Fruit fly (Drosophila melanogaster) whole organism, embryonic: ENCODE results near the gene CG13405.

Experiments used
- Adf1 ChIP-seq: fragments of 200-800 bp; sonication (Bioruptor generic); IDR thresholded peaks from 2 replicates; pipeline ENCODE4 v1.3.6; 2022; ENCODE audit warnings: missing biosample characterization, missing genetic modification characterization
- Atf6 ChIP-seq: fragments of 200-800 bp; sonication (Bioruptor generic); IDR thresholded peaks from 2 replicates; pipeline ENCODE4 v1.3.6; 2022; ENCODE audit warnings: missing biosample characterization, missing genetic modification characterization
- B-H1 ChIP-seq: fragments of 200-800 bp; sonication (Bioruptor generic); IDR thresholded peaks from 3 replicates; pipeline ENCODE4 v1.3.6; 2022; ENCODE audit warnings: missing biosample characterization, missing genetic modification characterization
- BtbVII ChIP-seq: fragments of 200-800 bp; sonication (Bioruptor generic); optimal IDR thresholded peaks from 3 replicates; lab custom pipeline; 2017; ENCODE audit warnings: missing biosample characterization, mild to moderate bottlenecking, missing genetic modification characterization
- CG10366 ChIP-seq: fragments of 200-800 bp; sonication (Bioruptor generic); IDR thresholded peaks from 2 replicates; pipeline ENCODE4 v1.3.6; 2022; ENCODE audit warnings: missing biosample characterization, missing genetic modification characterization
- CG10543 ChIP-seq: fragments of 200-800 bp; sonication (Bioruptor generic); optimal IDR thresholded peaks from 3 replicates; lab custom pipeline; 2017; ENCODE audit warnings: missing biosample characterization, mild to moderate bottlenecking, missing genetic modification characterization, moderate library complexity
- CG11695 ChIP-seq: fragments of 200-800 bp; sonication (Bioruptor generic); IDR thresholded peaks from 3 replicates; pipeline ENCODE4 v1.3.6; 2022; ENCODE audit warnings: missing biosample characterization, missing genetic modification characterization
- CG12299 ChIP-seq: fragments of 200-800 bp; sonication (Bioruptor generic); optimal IDR thresholded peaks from 2 replicates; lab custom pipeline; 2018; ENCODE audit warnings: missing biosample characterization, mild to moderate bottlenecking, missing genetic modification characterization
- CG12769 ChIP-seq: fragments of 200-800 bp; sonication (Bioruptor generic); optimal IDR thresholded peaks from 2 replicates; lab custom pipeline; 2019; ENCODE audit warnings: missing biosample characterization, mild to moderate bottlenecking, missing genetic modification characterization, moderate library complexity
- CG13894 ChIP-seq: fragments of 200-800 bp; sonication (Bioruptor generic); optimal IDR thresholded peaks from 3 replicates; lab custom pipeline; 2018; ENCODE audit warnings: missing biosample characterization, mild to moderate bottlenecking, missing genetic modification characterization, moderate library complexity
- CG17829 ChIP-seq: fragments of 200-800 bp; optimal IDR thresholded peaks from 2 replicates; lab custom pipeline; 2019; ENCODE audit warnings: missing biosample characterization, mild to moderate bottlenecking, missing genetic modification characterization, moderate library complexity
- CG18599 ChIP-seq: fragments of 200-800 bp; sonication (Bioruptor generic); optimal IDR thresholded peaks from 3 replicates; lab custom pipeline; 2017; ENCODE audit warnings: missing biosample characterization, missing genetic modification characterization, mild to moderate bottlenecking, moderate library complexity, missing genetic modification reagents
- CG30431 ChIP-seq: fragments of 200-800 bp; sonication (Bioruptor generic); optimal IDR thresholded peaks from 2 replicates; lab custom pipeline; 2017; ENCODE audit warnings: missing biosample characterization, missing genetic modification characterization
- CG34224 ChIP-seq: fragments of 200-800 bp; sonication (Bioruptor generic); IDR thresholded peaks from 3 replicates; pipeline ENCODE4 v1.3.6; 2022; ENCODE audit warnings: missing biosample characterization, missing genetic modification characterization; ENCODE audit not compliant: partially characterized antibody
- CG6683 ChIP-seq: fragments of 200-800 bp; sonication (Bioruptor generic); optimal IDR thresholded peaks from 2 replicates; lab custom pipeline; 2017; ENCODE audit warnings: missing biosample characterization, mild to moderate bottlenecking, missing genetic modification characterization, missing genetic modification reagents
- CG6791 ChIP-seq: fragments of 200-800 bp; sonication (Bioruptor generic); IDR thresholded peaks from 3 replicates; pipeline ENCODE4 v1.3.6; 2022; ENCODE audit warnings: missing biosample characterization, missing genetic modification characterization; ENCODE audit not compliant: partially characterized antibody
- CG8290 ChIP-seq, 3 experiments: fragments of 200-800 bp; sonication (Bioruptor generic); optimal IDR thresholded peaks; 2 replicates each; lab custom pipeline; 2016 to 2019; ENCODE audit warnings: missing biosample characterization in 3 of 3, missing genetic modification characterization in 3 of 3, mild to moderate bottlenecking in 2 of 3, moderate library complexity in 1 of 3
- Deaf1 ChIP-seq: fragments of 200-800 bp; optimal IDR thresholded peaks from 3 replicates; lab custom pipeline; 2019; ENCODE audit warnings: missing biosample characterization, mild to moderate bottlenecking, missing genetic modification characterization, moderate library complexity
- Dip2 ChIP-seq: fragments of 200-800 bp; sonication (Bioruptor generic); IDR thresholded peaks from 2 replicates; pipeline ENCODE4 v1.3.6; 2022; ENCODE audit warnings: missing biosample characterization, missing genetic modification characterization
- Doc2 ChIP-seq: fragments of 200-800 bp; sonication (Bioruptor generic); IDR thresholded peaks from 2 replicates; pipeline ENCODE4 v1.3.6; 2022; ENCODE audit warnings: missing biosample characterization, missing genetic modification characterization
- Hey ChIP-seq: fragments of 200-800 bp; sonication (Bioruptor generic); optimal IDR thresholded peaks from 3 replicates; lab custom pipeline; 2018; ENCODE audit warnings: missing biosample characterization, mild to moderate bottlenecking, missing genetic modification characterization
- Kr ChIP-seq: fragments of 200-800 bp; sonication (Bioruptor generic); optimal IDR thresholded peaks from 2 replicates; lab custom pipeline; 2017; ENCODE audit warnings: missing biosample characterization, mild to moderate bottlenecking, missing genetic modification characterization
- Med ChIP-seq: fragments of 200-800 bp; sonication (Bioruptor generic); peaks from one replicate; lab custom pipeline; 2016; ENCODE audit warnings: missing biosample characterization, missing genetic modification characterization, mild to moderate bottlenecking, inconsistent platforms, moderate library complexity
- Optix ChIP-seq: fragments of 200-800 bp; sonication (Bioruptor generic); IDR thresholded peaks from 3 replicates; pipeline ENCODE4 v1.3.6; 2022; ENCODE audit warnings: missing biosample characterization, missing genetic modification characterization
- Pdp1 ChIP-seq, 2 experiments: fragments of 200-800 bp; sonication (Bioruptor generic); optimal IDR thresholded peaks; 3 replicates each; lab custom pipeline; 2016; ENCODE audit warnings: missing biosample characterization in 2 of 2, missing genetic modification characterization in 2 of 2, mild to moderate bottlenecking in 1 of 2, moderate library complexity in 1 of 2
- Xbp1 ChIP-seq: fragments of 200-800 bp; sonication (Bioruptor generic); optimal IDR thresholded peaks from 3 replicates; lab custom pipeline; 2016; ENCODE audit warnings: missing biosample characterization, mild to moderate bottlenecking, missing genetic modification characterization
- abd-A ChIP-seq: fragments of 200-800 bp; sonication (Bioruptor generic); optimal IDR thresholded peaks from 3 replicates; lab custom pipeline; 2019; ENCODE audit warnings: missing biosample characterization, mild to moderate bottlenecking, missing genetic modification characterization, moderate library complexity
- ap ChIP-seq: fragments of 200-800 bp; sonication (Bioruptor generic); IDR thresholded peaks from 2 replicates; pipeline ENCODE4 v1.3.6; 2022; ENCODE audit warnings: missing biosample characterization, missing genetic modification characterization
- cg ChIP-seq: fragments of 200-800 bp; sonication (Bioruptor generic); optimal IDR thresholded peaks from 3 replicates; lab custom pipeline; 2019; ENCODE audit warnings: missing biosample characterization, mild to moderate bottlenecking, missing genetic modification characterization, moderate library complexity
- chinmo ChIP-seq: fragments of 200-800 bp; sonication (Bioruptor generic); IDR thresholded peaks from 4 replicates; pipeline ENCODE4 v1.3.6; 2022; ENCODE audit warnings: missing biosample characterization, missing genetic modification characterization; ENCODE audit not compliant: partially characterized antibody
- exex ChIP-seq: fragments of 200-800 bp; sonication (Bioruptor generic); optimal IDR thresholded peaks from 4 replicates; lab custom pipeline; 2018; ENCODE audit warnings: missing biosample characterization, mild to moderate bottlenecking, missing genetic modification characterization, moderate library complexity
- gce ChIP-seq: fragments of 200-800 bp; sonication (Bioruptor generic); IDR thresholded peaks from 3 replicates; pipeline ENCODE4 v1.3.6; 2022; ENCODE audit warnings: missing biosample characterization, missing genetic modification characterization
- gsb-n ChIP-seq: fragments of 200-800 bp; sonication (Bioruptor generic); optimal IDR thresholded peaks from 3 replicates; lab custom pipeline; 2018; ENCODE audit warnings: missing biosample characterization, mild to moderate bottlenecking, missing genetic modification characterization
- kni ChIP-seq: fragments of 200-800 bp; sonication (Bioruptor generic); optimal IDR thresholded peaks from 3 replicates; lab custom pipeline; 2017; ENCODE audit warnings: mild to moderate bottlenecking, missing biosample characterization, missing genetic modification reagents, missing genetic modification characterization
- lbe ChIP-seq: fragments of 200-800 bp; sonication (Bioruptor generic); optimal IDR thresholded peaks from 2 replicates; lab custom pipeline; 2016; ENCODE audit warnings: missing biosample characterization, mild to moderate bottlenecking, missing genetic modification characterization
- mld ChIP-seq: fragments of 200-800 bp; sonication (Bioruptor generic); IDR thresholded peaks from 3 replicates; pipeline ENCODE4 v1.3.6; 2022; ENCODE audit warnings: missing biosample characterization, missing genetic modification characterization; ENCODE audit not compliant: partially characterized antibody
- pfk ChIP-seq: fragments of 200-800 bp; sonication (Bioruptor generic); optimal IDR thresholded peaks from 2 replicates; lab custom pipeline; 2018; ENCODE audit warnings: missing biosample characterization, mild to moderate bottlenecking, missing genetic modification characterization, moderate library complexity
- prd ChIP-seq, 3 experiments: fragments of >200 bp in 2 of 3; fragments of 200-800 bp in 1 of 3; sonication (Bioruptor generic) in 1 of 3; optimal IDR thresholded peaks in 2 of 3; IDR thresholded peaks in 1 of 3; 2 replicates in 2 of 3; 3 replicates in 1 of 3; pipeline versions ENCODE4 v1.3.6 to Lab custom; 2017 to 2022; ENCODE audit warnings: missing biosample characterization in 1 of 3, missing genetic modification characterization in 1 of 3
- psq ChIP-seq: fragments of 200-800 bp; sonication (Bioruptor generic); optimal IDR thresholded peaks from 2 replicates; lab custom pipeline; 2017; ENCODE audit warnings: missing biosample characterization, missing genetic modification characterization
- scrt ChIP-seq: fragments of 200-800 bp; sonication (Bioruptor generic); optimal IDR thresholded peaks from 2 replicates; lab custom pipeline; 2018; ENCODE audit warnings: missing biosample characterization, mild to moderate bottlenecking, missing genetic modification characterization, moderate library complexity
- sens ChIP-seq: fragments of 200-800 bp; sonication (Bioruptor generic); peaks from one replicate; lab custom pipeline; 2016; ENCODE audit warnings: missing biosample characterization, missing genetic modification characterization
- sens-2 ChIP-seq: fragments of 200-800 bp; sonication (Bioruptor generic); IDR thresholded peaks from 2 replicates; pipeline ENCODE4 v1.3.6; 2022; ENCODE audit warnings: missing biosample characterization, missing genetic modification characterization
- sug ChIP-seq: fragments of 200-800 bp; optimal IDR thresholded peaks from 2 replicates; lab custom pipeline; 2019; ENCODE audit warnings: missing biosample characterization, mild to moderate bottlenecking, missing genetic modification characterization, moderate library complexity
- twi ChIP-seq: fragments of 200-800 bp; optimal IDR thresholded peaks from 2 replicates; lab custom pipeline; 2019; ENCODE audit warnings: missing biosample characterization, mild to moderate bottlenecking, missing genetic modification characterization, moderate library complexity
- vvl ChIP-seq: fragments of 200-800 bp; sonication (Bioruptor generic); IDR thresholded peaks from 2 replicates; pipeline ENCODE4 v1.3.6; 2022; ENCODE audit warnings: missing biosample characterization, missing genetic modification characterization
- zen ChIP-seq: fragments of 200-800 bp; sonication (Bioruptor generic); optimal IDR thresholded peaks from 3 replicates; lab custom pipeline; 2018; ENCODE audit warnings: missing biosample characterization, mild to moderate bottlenecking, missing genetic modification characterization, moderate library complexity

The CG13405 gene

DNA sequence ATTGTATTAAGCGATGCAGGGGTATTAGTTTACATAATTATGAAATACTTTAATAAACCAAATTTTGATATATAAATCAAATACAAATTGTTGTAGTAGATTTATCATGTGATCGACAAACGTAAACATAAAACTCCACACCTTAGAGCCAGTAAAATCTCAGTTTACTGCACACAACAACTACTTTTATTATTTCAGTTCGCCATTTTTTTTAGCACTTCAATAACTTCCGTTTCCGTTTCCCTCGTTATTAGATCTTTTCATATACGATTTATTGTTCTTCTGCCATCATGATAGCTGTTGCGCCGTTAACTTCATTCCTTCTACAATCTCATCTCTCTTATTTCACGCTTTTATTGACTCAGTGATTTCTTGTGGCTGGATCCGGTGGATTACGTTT, at the start of gene CG13405:
Gene CG13405, minus strand, starts transcription at position 101 of the 400 bp plus-strand sequence.
- TF ChIP-seq CG10366 (GFP tag; lab: Robert Waterston, UW), result no peak
- no peak for TF ChIP-seq Xbp1 (GFP tag; lab: Kevin White, UChicago)

DNA sequence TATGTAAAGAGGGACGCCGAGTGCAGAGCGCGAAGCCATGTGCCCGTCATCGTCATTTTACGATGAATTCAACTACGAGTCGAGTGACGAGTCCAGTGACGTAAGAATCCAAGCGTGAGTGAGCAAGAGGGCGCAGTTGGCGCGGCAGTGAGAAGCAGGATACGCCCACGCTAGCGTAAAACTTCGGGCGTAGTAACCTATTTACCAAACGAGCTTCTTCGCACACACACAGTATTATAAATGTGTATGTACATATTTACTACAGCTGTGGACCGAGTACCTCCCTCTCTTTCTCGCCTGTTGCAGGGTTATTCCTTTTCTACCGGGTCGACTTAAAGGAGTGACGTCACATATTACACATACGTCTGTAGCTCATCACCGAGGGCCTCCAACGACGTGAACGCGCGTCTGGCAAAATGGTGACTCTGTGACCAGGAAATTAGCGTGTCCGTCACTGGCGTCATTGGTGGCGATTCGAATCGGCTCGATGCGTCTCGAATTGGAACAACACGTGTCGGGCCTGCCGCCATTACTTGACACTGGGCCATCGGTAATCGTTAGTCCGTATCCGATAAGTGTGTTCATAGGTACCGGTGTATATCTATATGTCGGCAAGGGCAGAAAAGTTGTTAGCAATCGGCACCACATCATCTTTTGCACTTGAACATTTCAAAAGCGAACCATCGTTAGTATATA, 48.8 kb upstream of the CG13405 start:
- TF ChIP-seq BtbVII (peak; percentile 50), lbe (no peak), chinmo (0 out of 4 replicates have a peak, but pooled peaks have one; percentile 59), ap (no peak), cg (peak; percentile 19), scrt (GFP tag; lab: Kevin White, UChicago) (peak; percentile 78), sens (GFP tag; lab: Kevin White, UChicago) (peak; percentile 41), CG17829 (tag; lab: Kevin White, UChicago) (no peak), twi (tag; lab: Kevin White, UChicago) (peak; percentile 45), CG13894 (tag; lab: Kevin White, UChicago) (peak; percentile 40), Deaf1 (tag; lab: Kevin White, UChicago) (peak; percentile 91), CG6791 (GFP tag; lab: Robert Waterston, UW) (0 out of 3 replicates have a peak, but pooled peaks have one; percentile 27), CG8290 (GFP tag; optimal IDR thresholded peaks at IDR 0.05; lab: Kevin White, UChicago) (no peak), CG8290 (tag; optimal IDR thresholded peaks at IDR 0.05; lab: Kevin White, UChicago) (peak in 1 of 2 experiments; percentile 18), CG18599 (peak; percentile 34), zen (tag; lab: Kevin White, UChicago) (peak; percentile 11), CG6683 (GFP tag; lab: Kevin White, UChicago) (no peak), gsb-n (peak; percentile 56), prd (optimal IDR thresholded peaks at IDR 0.05; lab: Kevin White, UChicago) (no peak), prd (GFP tag; IDR thresholded peaks at IDR 0.05; lab: Robert Waterston, UW) (peak; percentile 45; the same call in 1 of the 3 replicates), abd-A (tag; lab: Kevin White, UChicago) (peak; percentile 84), Hey (tag; lab: Kevin White, UChicago) (peak; percentile 52), sens-2 (GFP tag; lab: Robert Waterston, UW) (no peak), Adf1 (peak; percentile 28; the same call in 1 of the 2 replicates), psq (no peak), Pdp1 (GFP tag; optimal IDR thresholded peaks at IDR 0.05; lab: Kevin White, UChicago) (peak in 1 of 2 experiments; percentile 59), Med (GFP tag; lab: Kevin White, UChicago) (peak; percentile 54), CG12299 (tag; lab: Kevin White, UChicago) (peak; percentile 31), CG10543 (GFP tag; lab: Kevin White, UChicago) (peak; percentile 57), kni (peak; percentile 15), Atf6 (GFP tag; lab: Robert Waterston, UW) (0 out of 2 replicates have a peak, but pooled peaks have one; percentile 19), CG11695 (no peak), CG12769 (peak; percentile 19)

DNA sequence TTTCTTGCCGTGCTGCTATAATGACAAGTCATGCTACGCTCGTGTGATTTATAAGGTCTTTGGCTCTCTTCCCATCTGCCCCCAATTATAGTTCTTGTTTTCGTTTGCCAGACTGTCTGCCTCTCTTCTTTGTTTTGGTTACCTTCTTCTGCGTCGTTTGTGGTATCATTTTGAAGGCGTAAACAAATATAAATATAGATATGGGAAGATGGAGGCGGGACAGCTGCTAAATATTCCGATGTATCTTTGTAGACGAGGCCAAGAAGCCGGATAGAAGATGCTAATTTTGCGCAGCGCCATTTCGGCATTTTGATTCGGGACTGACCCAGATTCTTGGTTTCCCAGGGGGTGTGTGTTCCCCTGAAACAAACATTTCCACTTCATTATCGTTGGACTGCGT, 44.3 kb upstream of the CG13405 start:
- TF ChIP-seq Med (GFP tag; lab: Kevin White, UChicago), result peak; percentile 70
- TF ChIP-seq CG30431, result no peak
- TF ChIP-seq B-H1 (GFP tag; lab: Robert Waterston, UW), result no peak
- no peak for TF ChIP-seq exex (tag; lab: Kevin White, UChicago)
- TF ChIP-seq Kr (GFP tag; lab: Kevin White, UChicago), result no peak
- TF ChIP-seq vvl (GFP tag; lab: Robert Waterston, UW), result 0 out of 2 replicates have a peak, but pooled peaks have one; percentile 12
- TF ChIP-seq pfk (GFP tag; lab: Kevin White, UChicago), result peak; percentile 4
- no peak for TF ChIP-seq gce (GFP tag; lab: Robert Waterston, UW)
- TF ChIP-seq sug (tag; lab: Kevin White, UChicago), result peak; percentile 12
- no peak for TF ChIP-seq mld (GFP tag; lab: Robert Waterston, UW)
- TF ChIP-seq CG12769, result peak; percentile 89
- 0 out of 4 replicates have a peak, but pooled peaks have one; percentile 47 for TF ChIP-seq chinmo
- no peak for TF ChIP-seq CG34224 (GFP tag; lab: Robert Waterston, UW)
- no peak for TF ChIP-seq Dip2 (GFP tag; lab: Robert Waterston, UW)
- TF ChIP-seq Optix (GFP tag; lab: Robert Waterston, UW), result no peak
- no peak for TF ChIP-seq Doc2 (GFP tag; lab: Robert Waterston, UW)
